Worm (Caenorhabditis elegans) whole organism, late embryonic: Measurements from ENCODE around the gene gap-1.

Experiments used
- C38D4.7 ChIP-seq: fragments of 200-800 bp; sonication (Bioruptor generic); optimal IDR thresholded peaks from 2 replicates; lab custom pipeline; 2018; ENCODE audit warnings: mild to moderate bottlenecking, missing genetic modification characterization, moderate library complexity, missing compliant biosample characterization
- F13H6.1 ChIP-seq: sonication (generic microtip); optimal IDR thresholded peaks from 2 replicates; lab custom pipeline; 2016; ENCODE audit warnings: missing genetic modification characterization, missing compliant biosample characterization
- K02D7.2 ChIP-seq: sonication (generic microtip); optimal IDR thresholded peaks from 2 replicates; lab custom pipeline; 2017; ENCODE audit warnings: mild to moderate bottlenecking, missing genetic modification characterization, missing compliant biosample characterization
- Y22D7AL.16 ChIP-seq: sonication (generic microtip); optimal IDR thresholded peaks from 2 replicates; lab custom pipeline; 2016; ENCODE audit warnings: missing genetic modification characterization, missing compliant biosample characterization
- ceh-18 ChIP-seq: sonication (generic microtip); optimal IDR thresholded peaks from 2 replicates; lab custom pipeline; 2016; ENCODE audit warnings: missing genetic modification characterization, missing compliant biosample characterization
- ceh-19 ChIP-seq: fragments of 200-800 bp; sonication (Bioruptor generic); optimal IDR thresholded peaks from 2 replicates; lab custom pipeline; 2018; ENCODE audit warnings: mild to moderate bottlenecking, missing genetic modification characterization, missing compliant biosample characterization
- ceh-24 ChIP-seq: sonication (generic microtip); optimal IDR thresholded peaks from 2 replicates; lab custom pipeline; 2016; ENCODE audit warnings: mild to moderate bottlenecking, missing genetic modification characterization, missing compliant biosample characterization
- ceh-30 ChIP-seq: fragments of 150-350 bp; optimal IDR thresholded peaks from 2 replicates; lab custom pipeline; 2014; ENCODE audit warnings: missing biosample characterization, missing genetic modification characterization
- ceh-45 ChIP-seq: fragments of 200-800 bp; sonication (Bioruptor generic); IDR thresholded peaks from 2 replicates; pipeline ENCODE4 v1.3.6; 2022; ENCODE audit warnings: missing genetic modification reagents, missing genetic modification characterization, missing compliant biosample characterization
- ceh-48 ChIP-seq: sonication (generic microtip); optimal IDR thresholded peaks from 2 replicates; lab custom pipeline; 2016; ENCODE audit warnings: missing genetic modification characterization, inconsistent platforms, missing compliant biosample characterization
- ceh-9 ChIP-seq: sonication (generic microtip); optimal IDR thresholded peaks from 2 replicates; lab custom pipeline; 2016; ENCODE audit warnings: mild to moderate bottlenecking, missing genetic modification characterization, inconsistent platforms, missing compliant biosample characterization
- dmd-4 ChIP-seq: sonication (generic microtip); optimal IDR thresholded peaks from 2 replicates; lab custom pipeline; 2016; ENCODE audit warnings: borderline replicate concordance, missing genetic modification characterization, missing compliant biosample characterization
- dve-1 ChIP-seq: sonication (generic microtip); optimal IDR thresholded peaks from 2 replicates; lab custom pipeline; 2017; ENCODE audit warnings: antibody characterized with exemption, mild to moderate bottlenecking, missing genetic modification characterization, missing compliant biosample characterization
- elt-2 ChIP-seq: sonication (generic microtip); optimal IDR thresholded peaks from 2 replicates; lab custom pipeline; 2016; ENCODE audit warnings: missing genetic modification reagents, missing genetic modification characterization, missing compliant biosample characterization
- elt-4 ChIP-seq: sonication (generic microtip); optimal IDR thresholded peaks from 2 replicates; lab custom pipeline; 2016; ENCODE audit warnings: missing genetic modification characterization, missing compliant biosample characterization
- fax-1 ChIP-seq: sonication (generic microtip); optimal IDR thresholded peaks from 2 replicates; lab custom pipeline; 2016; ENCODE audit warnings: missing genotype, missing genetic modification characterization, missing compliant biosample characterization
- fkh-10 ChIP-seq: fragments of 150-350 bp; optimal IDR thresholded peaks from 2 replicates; lab custom pipeline; 2014; ENCODE audit warnings: missing biosample characterization, missing genetic modification reagents, missing genetic modification characterization
- lim-6 ChIP-seq: sonication (generic microtip); optimal IDR thresholded peaks from 2 replicates; lab custom pipeline; 2016; ENCODE audit warnings: missing genetic modification characterization, missing compliant biosample characterization
- mec-3 ChIP-seq: sonication (generic microtip); optimal IDR thresholded peaks from 2 replicates; lab custom pipeline; 2016; ENCODE audit warnings: borderline replicate concordance, missing genetic modification characterization, missing compliant biosample characterization
- pag-3 ChIP-seq: sonication (generic microtip); optimal IDR thresholded peaks from 2 replicates; lab custom pipeline; 2016; ENCODE audit warnings: missing compliant biosample characterization, missing genetic modification characterization, borderline replicate concordance
- pat-9 ChIP-seq: fragments of 200-800 bp; sonication (Bioruptor generic); optimal IDR thresholded peaks from 2 replicates; lab custom pipeline; 2018; ENCODE audit warnings: mild to moderate bottlenecking, missing genetic modification characterization, moderate library complexity, missing compliant biosample characterization
- pax-1 ChIP-seq: fragments of 150-350 bp; optimal IDR thresholded peaks from 2 replicates; lab custom pipeline; 2014; ENCODE audit warnings: missing biosample characterization, missing genetic modification characterization
- pha-4 ChIP-seq: fragments of 150-350 bp; optimal IDR thresholded peaks from 2 replicates; lab custom pipeline; 2018; ENCODE audit warnings: missing biosample characterization, missing genetic modification reagents, missing genetic modification characterization
- pqm-1 ChIP-seq: sonication (generic microtip); optimal IDR thresholded peaks from 2 replicates; lab custom pipeline; 2016; ENCODE audit warnings: missing genetic modification characterization, missing compliant biosample characterization
- sox-2 ChIP-seq: fragments of 200-800 bp; sonication (Bioruptor generic); IDR thresholded peaks from 2 replicates; pipeline ENCODE4 v1.3.6; 2022; ENCODE audit warnings: missing genetic modification reagents, missing genetic modification characterization, missing compliant biosample characterization
- syd-9 ChIP-seq: sonication (generic microtip); optimal IDR thresholded peaks from 2 replicates; lab custom pipeline; 2016; ENCODE audit warnings: mild to moderate bottlenecking, missing genetic modification characterization, moderate library complexity, missing compliant biosample characterization
- tbx-2 ChIP-seq: sonication (generic microtip); optimal IDR thresholded peaks from 2 replicates; lab custom pipeline; 2016; ENCODE audit warnings: missing genetic modification characterization, missing compliant biosample characterization
- tbx-7 ChIP-seq: sonication (generic microtip); optimal IDR thresholded peaks from 2 replicates; lab custom pipeline; 2016; ENCODE audit warnings: missing genotype, missing genetic modification characterization, missing compliant biosample characterization
- unc-42 ChIP-seq: sonication (generic microtip); optimal IDR thresholded peaks from 2 replicates; lab custom pipeline; 2016; ENCODE audit warnings: missing genotype, missing genetic modification characterization, missing compliant biosample characterization
- unc-86 ChIP-seq: sonication (generic microtip); optimal IDR thresholded peaks from 2 replicates; lab custom pipeline; 2016; ENCODE audit warnings: missing genetic modification characterization, missing compliant biosample characterization
- zip-5 ChIP-seq: sonication (generic microtip); optimal IDR thresholded peaks from 2 replicates; lab custom pipeline; 2016; ENCODE audit warnings: missing genetic modification characterization, missing compliant biosample characterization

Gene gap-1

ce11 chrX:2164751-2165150 lies 27.6 kb upstream of the gap-1 start, which contains the start of gene F48B9.3:
Gene F48B9.3 (plus strand): TSS chrX:2165051.
- TF ChIP-seq zip-5 (tag; lab: Kevin White, UChicago) (no peak), pqm-1 (no peak), tbx-2 (no peak), unc-42 (tag; lab: Kevin White, UChicago) (no peak), pat-9 (tag; lab: Kevin White, UChicago) (no peak), unc-86 (tag; lab: Kevin White, UChicago) (no peak)

DNA sequence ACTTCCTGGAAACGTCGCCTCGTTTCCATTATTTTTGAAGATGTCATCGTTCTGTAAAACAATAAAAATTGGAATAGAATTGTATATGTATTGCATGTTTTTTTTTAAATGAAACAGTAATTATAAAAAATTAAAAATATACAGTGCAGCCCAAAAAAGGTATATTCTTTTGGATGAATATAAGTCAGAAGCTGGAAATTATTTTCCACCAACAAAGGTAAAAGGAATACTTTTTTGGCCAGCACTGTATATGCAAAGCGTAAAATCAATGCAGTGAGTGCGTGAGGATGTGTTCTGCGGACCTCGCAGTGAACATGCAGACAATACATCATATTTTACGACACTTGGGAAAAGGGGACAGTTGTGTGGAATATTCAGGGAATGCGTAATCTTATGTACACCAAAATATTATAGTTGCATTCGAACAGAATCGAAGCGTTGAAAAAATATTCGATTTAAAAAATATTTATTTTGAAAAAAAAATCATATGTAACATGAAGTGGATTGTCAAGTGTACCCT lies 15.9 kb upstream of the gap-1 start, which contains the start of gene F48B9.8:
Gene F48B9.8, minus strand, starts transcription at position 51 of the 520 bp plus-strand sequence.
- peak; percentile 63 for TF ChIP-seq ceh-48 (tag; lab: Kevin White, UChicago)
- no peak for TF ChIP-seq pha-4
- TF ChIP-seq, all 69 proteins: peak for 1

- TF ChIP-seq fkh-10 (GFP tag; lab: Kevin White, UChicago): no peak
- no peak for TF ChIP-seq ceh-24 (tag; lab: Kevin White, UChicago)
- no peak for TF ChIP-seq sox-2 (GFP tag; lab: Robert Waterston, UW)
- TF ChIP-seq lim-6 (tag; lab: Kevin White, UChicago): no peak
- no peak for TF ChIP-seq syd-9 (tag; lab: Kevin White, UChicago)
- TF ChIP-seq pha-4: no peak
- no peak for TF ChIP-seq ceh-9
- TF ChIP-seq pat-9 (tag; lab: Kevin White, UChicago): no peak
- no peak for TF ChIP-seq dve-1 (tag; lab: Kevin White, UChicago)
- no peak for TF ChIP-seq mec-3 (tag; lab: Kevin White, UChicago)
- TF ChIP-seq dmd-4 (tag; lab: Kevin White, UChicago): no peak
- no peak for TF ChIP-seq pqm-1
- no peak for TF ChIP-seq ceh-30
- TF ChIP-seq K02D7.2 (tag; lab: Kevin White, UChicago): no peak
- no peak for TF ChIP-seq ceh-18 (tag; lab: Kevin White, UChicago)
Measured at ce11 chrX:2177731-2178326, 14.5 kb upstream of the gap-1 start.

DNA sequence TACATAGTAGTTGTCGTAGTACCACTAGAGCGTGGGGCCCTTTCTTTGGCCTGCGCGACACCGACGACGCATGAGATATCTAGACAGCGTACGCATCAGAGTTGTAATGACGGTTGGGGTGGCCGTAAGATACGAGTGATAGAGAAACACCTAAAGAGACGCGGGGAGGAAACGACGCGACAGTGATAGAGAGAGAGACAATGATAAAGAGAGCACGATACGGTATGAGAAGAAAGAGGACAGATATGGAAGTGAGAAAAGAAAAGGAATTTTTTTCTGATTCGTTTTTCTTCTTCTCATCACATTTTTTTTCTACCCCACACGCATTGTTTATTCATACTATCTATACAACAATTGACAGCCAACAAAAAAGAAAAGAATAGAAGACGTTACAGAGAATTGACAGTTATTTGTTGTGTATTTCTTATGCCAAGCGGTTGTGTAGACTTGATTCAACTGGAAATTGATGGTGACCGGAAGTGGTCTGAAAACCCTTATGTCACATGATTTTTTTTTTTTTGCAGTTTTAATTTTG lies 13.8 kb upstream of the gap-1 start:
- no peak for TF ChIP-seq ceh-18 (tag; lab: Kevin White, UChicago)
- peak; percentile 51 for TF ChIP-seq elt-2 (tag; lab: Kevin White, UChicago)
- no peak for TF ChIP-seq fax-1 (tag; lab: Kevin White, UChicago)
- TF ChIP-seq F13H6.1: no peak
- no peak for TF ChIP-seq ceh-19 (GFP tag; lab: Kevin White, UChicago)
- no peak for TF ChIP-seq C38D4.7 (GFP tag; lab: Kevin White, UChicago)
- TF ChIP-seq, all 69 proteins: peak for 1

DNA sequence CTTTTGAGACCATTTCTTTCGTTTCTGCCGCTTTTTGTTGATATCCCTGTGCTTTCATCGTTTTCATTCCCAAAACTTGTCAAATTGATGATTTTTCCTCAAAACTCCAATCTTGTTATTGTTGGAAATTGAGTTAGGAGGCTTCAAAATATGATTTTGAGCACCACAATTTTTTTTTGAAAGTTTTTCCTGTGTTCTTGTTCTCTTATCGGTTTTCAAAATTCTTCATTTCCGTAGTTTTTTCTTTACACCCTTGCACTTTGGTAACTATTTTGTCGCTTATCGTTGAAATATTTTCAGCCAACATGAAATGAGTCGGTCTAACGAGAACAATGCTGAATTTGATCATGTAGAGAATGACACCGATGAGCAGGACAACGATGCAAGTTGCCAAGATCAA lies 11.7 kb upstream of the gap-1 start, which contains the start of gene F48B9.1:
Gene F48B9.1, plus strand, starts transcription at position 301 of the 400 bp plus-strand sequence.
- no peak for TF ChIP-seq tbx-7 (tag; lab: Kevin White, UChicago)
- TF ChIP-seq pha-4: no peak
- no peak for TF ChIP-seq C38D4.7 (GFP tag; lab: Kevin White, UChicago)
- TF ChIP-seq mec-3 (tag; lab: Kevin White, UChicago): no peak
- TF ChIP-seq Y22D7AL.16: no peak
- TF ChIP-seq pag-3: no peak
- TF ChIP-seq ceh-45: no peak
- no peak for TF ChIP-seq elt-2 (tag; lab: Kevin White, UChicago)
- no peak for TF ChIP-seq elt-4
- no peak for TF ChIP-seq pax-1 (tag; lab: Kevin White, UChicago)
